Worm (Caenorhabditis elegans) whole organism, L4 larva: ENCODE results near the gene stdh-2.
A peak's percentile ranks its signal among the peaks of the same experiment; 100 is the strongest.

ENCODE experiments used
- F26F4.8 ChIP-seq: fragments of 200-800 bp; sonication (Bioruptor generic); conservative IDR thresholded peaks from 2 replicates; pipeline ENCODE4 v1.3.6; 2022; ENCODE audit warnings: missing genetic modification characterization, missing compliant biosample characterization
- R02D3.7 ChIP-seq: fragments of 150-350 bp; sonication (generic microtip); optimal IDR thresholded peaks from 3 replicates; lab custom pipeline; 2014; ENCODE audit warnings: missing biosample characterization, missing genetic modification characterization
- Y105C5A.15 ChIP-seq: fragments of 200-800 bp; sonication (Bioruptor generic); IDR thresholded peaks from 2 replicates; pipeline ENCODE4 v1.3.6; 2022; ENCODE audit warnings: missing genetic modification characterization, missing compliant biosample characterization
- attf-4 ChIP-seq: sonication (generic microtip); optimal IDR thresholded peaks from 3 replicates; lab custom pipeline; 2017; ENCODE audit warnings: missing biosample characterization, missing genetic modification characterization
- ceh-28 ChIP-seq: fragments of 150-350 bp; optimal IDR thresholded peaks from 2 replicates; lab custom pipeline; 2014; ENCODE audit warnings: missing biosample characterization, missing genetic modification reagents, missing genetic modification characterization
- ceh-32 ChIP-seq: sonication (generic microtip); optimal IDR thresholded peaks from 2 replicates; lab custom pipeline; 2016; ENCODE audit warnings: mild to moderate bottlenecking, missing genetic modification characterization, missing compliant biosample characterization; ENCODE audit not compliant: poor library complexity
- ceh-44 ChIP-seq: fragments of 200-800 bp; sonication (Bioruptor generic); IDR thresholded peaks from 2 replicates; pipeline ENCODE4 v1.3.6; 2022; ENCODE audit warnings: missing genetic modification reagents, missing genetic modification characterization, missing compliant biosample characterization
- ceh-62 ChIP-seq: sonication (generic microtip); optimal IDR thresholded peaks from 2 replicates; lab custom pipeline; 2017; ENCODE audit warnings: missing biosample characterization, missing genetic modification characterization
- ces-1 ChIP-seq: fragments of 150-350 bp; sonication (generic microtip); optimal IDR thresholded peaks from 4 replicates; lab custom pipeline; 2014; ENCODE audit warnings: missing biosample characterization, missing genetic modification reagents, missing genetic modification characterization
- daf-12 ChIP-seq: fragments of 150-350 bp; optimal IDR thresholded peaks from 2 replicates; lab custom pipeline; 2014; ENCODE audit warnings: missing biosample characterization, missing genetic modification reagents, missing genetic modification characterization
- dmd-9 ChIP-seq: fragments of 200-800 bp; sonication (Bioruptor generic); IDR thresholded peaks from 2 replicates; pipeline ENCODE4 v1.3.6; 2022; ENCODE audit warnings: missing genetic modification reagents, missing genetic modification characterization, missing compliant biosample characterization
- duxl-1 ChIP-seq: sonication (generic microtip); optimal IDR thresholded peaks from 2 replicates; lab custom pipeline; 2016; ENCODE audit warnings: mild to moderate bottlenecking, missing genetic modification characterization, moderate library complexity, missing compliant biosample characterization; ENCODE audit not compliant: poor library complexity
- dve-1 ChIP-seq: sonication (generic microtip); optimal IDR thresholded peaks from 2 replicates; lab custom pipeline; 2017; ENCODE audit warnings: antibody characterized with exemption, mild to moderate bottlenecking, missing genetic modification characterization, missing compliant biosample characterization; ENCODE audit not compliant: insufficient read depth
- fos-1 ChIP-seq: fragments of 150-350 bp; optimal IDR thresholded peaks from 2 replicates; lab custom pipeline; 2014; ENCODE audit warnings: missing biosample characterization, missing genetic modification characterization
- gei-8 ChIP-seq: fragments of 200-800 bp; sonication (Bioruptor generic); optimal IDR thresholded peaks from 2 replicates; lab custom pipeline; 2018; ENCODE audit warnings: mild to moderate bottlenecking, missing genetic modification characterization, missing compliant biosample characterization
- hlh-30 ChIP-seq: sonication (generic microtip); optimal IDR thresholded peaks from 2 replicates; lab custom pipeline; 2017; ENCODE audit warnings: antibody characterized with exemption, mild to moderate bottlenecking, missing genetic modification characterization, missing compliant biosample characterization; ENCODE audit not compliant: insufficient read depth
- lim-7 ChIP-seq: fragments of 200-800 bp; sonication (Bioruptor generic); IDR thresholded peaks from 2 replicates; pipeline ENCODE4 v1.3.6; 2022; ENCODE audit warnings: missing genetic modification characterization, missing compliant biosample characterization
- lin-15B ChIP-seq: fragments of 150-350 bp; sonication (generic microtip); optimal IDR thresholded peaks from 3 replicates; lab custom pipeline; 2014; ENCODE audit warnings: missing biosample characterization, missing genetic modification characterization
- lin-29 ChIP-seq: fragments of 200-800 bp; sonication (Bioruptor generic); IDR thresholded peaks from 2 replicates; pipeline ENCODE4 v1.3.6; 2022; ENCODE audit warnings: missing genetic modification reagents, missing genetic modification characterization, missing compliant biosample characterization
- lsy-2 ChIP-seq, 2 experiments: fragments of 150-350 bp in 1 of 2; sonication (generic microtip) in 1 of 2; optimal IDR thresholded peaks; 2 replicates each; lab custom pipeline; 2014 to 2017; ENCODE audit warnings: missing biosample characterization in 2 of 2, missing genetic modification characterization in 2 of 2
- madf-5 ChIP-seq, 2 experiments: fragments of 200-800 bp; sonication (Bioruptor generic); IDR thresholded peaks; 2 replicates each; pipeline ENCODE4 v1.3.6; 2022; ENCODE audit warnings: missing compliant biosample characterization in 2 of 2, missing genetic modification characterization in 2 of 2
- madf-9 ChIP-seq: fragments of 200-800 bp; sonication (Bioruptor generic); conservative IDR thresholded peaks from 2 replicates; pipeline ENCODE4 v1.3.6; 2022; ENCODE audit warnings: missing genetic modification reagents, missing genetic modification characterization, missing compliant biosample characterization
- mes-2 ChIP-seq: sonication (generic microtip); optimal IDR thresholded peaks from 2 replicates; lab custom pipeline; 2016; ENCODE audit warnings: missing genotype, mild to moderate bottlenecking, missing genetic modification characterization, missing compliant biosample characterization; ENCODE audit not compliant: poor library complexity, severe bottlenecking
- mxl-3 ChIP-seq: fragments of 200-800 bp; sonication (Bioruptor generic); optimal IDR thresholded peaks from 2 replicates; lab custom pipeline; 2018; ENCODE audit warnings: mild to moderate bottlenecking, missing genetic modification characterization, missing compliant biosample characterization
- nhr-11 ChIP-seq: fragments of 150-350 bp; optimal IDR thresholded peaks from 2 replicates; lab custom pipeline; 2014; ENCODE audit warnings: missing biosample characterization, missing genetic modification characterization
- nhr-25 ChIP-seq: sonication (generic microtip); optimal IDR thresholded peaks from 2 replicates; lab custom pipeline; 2017; ENCODE audit warnings: missing genetic modification characterization, mild to moderate bottlenecking, missing compliant biosample characterization, antibody characterized with exemption, moderate library complexity, borderline replicate concordance; ENCODE audit not compliant: insufficient read depth
- nhr-42 ChIP-seq: fragments of 200-800 bp; sonication (Bioruptor generic); IDR thresholded peaks from 2 replicates; pipeline ENCODE4 v1.3.6; 2022; ENCODE audit warnings: missing genetic modification characterization, missing compliant biosample characterization
- pha-4 ChIP-seq, 2 experiments: fragments of 150-350 bp in 1 of 2; fragments of 200-800 bp in 1 of 2; sonication (Bioruptor generic) in 1 of 2; IDR thresholded peaks in 1 of 2; optimal IDR thresholded peaks in 1 of 2; 2 replicates each; pipeline versions ENCODE4 v1.3.6 to Lab custom; 2014 to 2022; ENCODE audit warnings: missing genetic modification characterization in 2 of 2, missing genetic modification reagents in 2 of 2, missing biosample characterization in 1 of 2, missing compliant biosample characterization in 1 of 2
- rbr-2 ChIP-seq: sonication (generic microtip); optimal IDR thresholded peaks from 2 replicates; lab custom pipeline; 2016; ENCODE audit warnings: missing genotype, missing genetic modification characterization, missing compliant biosample characterization
- sdz-12 ChIP-seq: fragments of 200-800 bp; sonication (Bioruptor generic); optimal IDR thresholded peaks from 2 replicates; lab custom pipeline; 2018; ENCODE audit warnings: mild to moderate bottlenecking, missing genetic modification characterization, missing compliant biosample characterization
- set-16 ChIP-seq: fragments of 200-800 bp; sonication (Bioruptor generic); IDR thresholded peaks from 2 replicates; pipeline ENCODE4 v1.3.6; 2022; ENCODE audit warnings: missing genetic modification reagents, missing genetic modification characterization, missing compliant biosample characterization
- snpc-1.2 ChIP-seq: fragments of 200-800 bp; sonication (Bioruptor generic); IDR thresholded peaks from 2 replicates; pipeline ENCODE4 v1.3.6; 2022; ENCODE audit warnings: missing genetic modification reagents, missing genetic modification characterization, missing compliant biosample characterization
- spr-1 ChIP-seq: sonication (generic microtip); optimal IDR thresholded peaks from 2 replicates; lab custom pipeline; 2016; ENCODE audit warnings: mild to moderate bottlenecking, missing genetic modification characterization, missing compliant biosample characterization
- tag-97 ChIP-seq: fragments of 200-800 bp; sonication (Bioruptor generic); IDR thresholded peaks from 2 replicates; pipeline ENCODE4 v1.3.6; 2022; ENCODE audit warnings: missing genetic modification characterization, missing compliant biosample characterization
- tra-1 ChIP-seq: fragments of 200-800 bp; sonication (Bioruptor generic); IDR thresholded peaks from 2 replicates; pipeline ENCODE4 v1.3.6; 2022; ENCODE audit warnings: missing genetic modification reagents, missing genetic modification characterization, missing compliant biosample characterization
- unc-39 ChIP-seq: sonication (generic microtip); optimal IDR thresholded peaks from 2 replicates; lab custom pipeline; 2017; ENCODE audit warnings: missing biosample characterization, missing genetic modification characterization
- unc-62 ChIP-seq, 3 experiments: fragments of 150-350 bp in 1 of 3; sonication (generic microtip); optimal IDR thresholded peaks in 2 of 3; peaks in 1 of 3; 1 replicate in 1 of 3; 2 replicates in 2 of 3; lab custom pipeline; 2014 to 2017; ENCODE audit warnings: missing biosample characterization in 3 of 3, missing genetic modification characterization in 3 of 3, missing genetic modification reagents in 3 of 3, missing genotype in 1 of 3
- vab-7 ChIP-seq: fragments of 200-800 bp; sonication (Bioruptor generic); IDR thresholded peaks from 2 replicates; pipeline ENCODE4 v1.3.6; 2022; ENCODE audit warnings: missing genetic modification reagents, missing genetic modification characterization, missing compliant biosample characterization
- ztf-11 ChIP-seq: fragments of 150-350 bp; optimal IDR thresholded peaks from 2 replicates; lab custom pipeline; 2014; ENCODE audit warnings: missing biosample characterization, missing genetic modification characterization
- ztf-7 ChIP-seq: fragments of 150-350 bp; optimal IDR thresholded peaks from 2 replicates; lab custom pipeline; 2014; ENCODE audit warnings: missing biosample characterization, missing genetic modification characterization

Gene stdh-2

ce11 chrV:16246579-16246978, 22.5 kb downstream of the stdh-2 start, which contains the start of gene srh-95:
Gene srh-95, plus strand, starts transcription at chrV:16246879.
- TF ChIP-seq ztf-11 (tag; lab: Kevin White, UChicago): no peak
- TF ChIP-seq, all 104 proteins: peak for 0

- TF ChIP-seq tra-1 (GFP tag; lab: Robert Waterston, UW) (no peak), gei-8 (no peak), fos-1 (tag; lab: Kevin White, UChicago) (no peak), pha-4 (GFP tag; IDR thresholded peaks at IDR 0.05; lab: Robert Waterston, UW) (no peak), pha-4 (tag; optimal IDR thresholded peaks at IDR 0.05; lab: Kevin White, UChicago) (no peak), ceh-62 (tag; lab: Kevin White, UChicago) (no peak), vab-7 (GFP tag; lab: Robert Waterston, UW) (no peak), mxl-3 (GFP tag; lab: Kevin White, UChicago) (no peak), nhr-11 (no peak), madf-9 (GFP tag; lab: Robert Waterston, UW) (no peak), R02D3.7 (tag; lab: Kevin White, UChicago) (no peak)
Observed at ce11 chrV:16249105-16249504, 25.0 kb downstream of the stdh-2 start.

- TF ChIP-seq mes-2 (no peak), dmd-9 (GFP tag; lab: Robert Waterston, UW) (no peak), F26F4.8 (GFP tag; lab: Robert Waterston, UW) (no peak), gei-8 (no peak), daf-12 (no peak), dve-1 (no peak), attf-4 (tag; lab: Kevin White, UChicago) (no peak), unc-39 (no peak), lim-7 (GFP tag; lab: Robert Waterston, UW) (no peak), snpc-1.2 (GFP tag; lab: Robert Waterston, UW) (no peak), ceh-32 (no peak), nhr-42 (GFP tag; lab: Robert Waterston, UW) (no peak), nhr-11 (no peak), sdz-12 (GFP tag; lab: Kevin White, UChicago) (no peak), ztf-7 (tag; lab: Kevin White, UChicago) (no peak), ces-1 (no peak), duxl-1 (tag; lab: Kevin White, UChicago) (no peak), lin-15B (tag; lab: Kevin White, UChicago) (no peak), madf-9 (GFP tag; lab: Robert Waterston, UW) (no peak)
Observed at ce11 chrV:16253687-16254086, 29.6 kb downstream of the stdh-2 start, which contains the start of gene gcy-20. Gene gcy-20, minus strand, starts transcription at chrV:16253787.

- TF ChIP-seq R02D3.7 (tag; lab: Kevin White, UChicago) (no peak), ceh-28 (no peak), lin-29 (GFP tag; lab: Robert Waterston, UW) (no peak)
Observed at ce11 chrV:16256395-16256794, 32.3 kb downstream of the stdh-2 start, which contains the start of gene bgnt-1.3. Gene bgnt-1.3, minus strand, starts transcription at chrV:16256495.

- TF ChIP-seq unc-62 (GFP tag; optimal IDR thresholded peaks at IDR 0.05 in 1 of 2; lab: Kevin White, UChicago): peak in 1 of 2 experiments; percentile 33
- no peak for TF ChIP-seq unc-62 (tag; optimal IDR thresholded peaks at IDR 0.05; lab: Kevin White, UChicago)
- TF ChIP-seq dve-1: no peak
- TF ChIP-seq, all 104 proteins: peak for 1
Observed at ce11 chrV:16258142-16258541, 34.0 kb downstream of the stdh-2 start, which contains the start of gene nhr-218. Gene nhr-218, plus strand, starts transcription at chrV:16258442.

ce11 chrV:16259684-16260083, 35.6 kb downstream of the stdh-2 start, which contains the start of gene nhr-127:
Gene nhr-127, plus strand, starts transcription at chrV:16259984.
- TF ChIP-seq madf-5 (GFP tag; IDR thresholded peaks at IDR 0.05; lab: Robert Waterston, UW) (no peak), lsy-2 (tag; optimal IDR thresholded peaks at IDR 0.05; lab: Kevin White, UChicago) (no peak), Y105C5A.15 (GFP tag; lab: Robert Waterston, UW) (no peak), set-16 (GFP tag; lab: Robert Waterston, UW) (no peak), sdz-12 (GFP tag; lab: Kevin White, UChicago) (no peak), hlh-30 (tag; lab: Kevin White, UChicago) (no peak), lin-15B (tag; lab: Kevin White, UChicago) (no peak), attf-4 (tag; lab: Kevin White, UChicago) (no peak), spr-1 (no peak), nhr-42 (GFP tag; lab: Robert Waterston, UW) (no peak), ceh-44 (GFP tag; lab: Robert Waterston, UW) (no peak), tag-97 (GFP tag; lab: Robert Waterston, UW) (no peak), rbr-2 (no peak), ztf-11 (tag; lab: Kevin White, UChicago) (no peak), nhr-25 (tag; lab: Kevin White, UChicago) (no peak)
